Worm (Caenorhabditis elegans) whole organism, mixed stage, embryonic: ENCODE data around the gene srx-14.

Experiments
- nhr-12 ChIP-seq: fragments of 150-350 bp; optimal IDR thresholded peaks from 2 replicates; lab custom pipeline; 2014; ENCODE audit warnings: missing biosample characterization, missing genetic modification characterization
- nhr-237 ChIP-seq: fragments of 150-350 bp; optimal IDR thresholded peaks from 2 replicates; lab custom pipeline; 2014; ENCODE audit warnings: missing biosample characterization, missing genetic modification characterization

DNA sequence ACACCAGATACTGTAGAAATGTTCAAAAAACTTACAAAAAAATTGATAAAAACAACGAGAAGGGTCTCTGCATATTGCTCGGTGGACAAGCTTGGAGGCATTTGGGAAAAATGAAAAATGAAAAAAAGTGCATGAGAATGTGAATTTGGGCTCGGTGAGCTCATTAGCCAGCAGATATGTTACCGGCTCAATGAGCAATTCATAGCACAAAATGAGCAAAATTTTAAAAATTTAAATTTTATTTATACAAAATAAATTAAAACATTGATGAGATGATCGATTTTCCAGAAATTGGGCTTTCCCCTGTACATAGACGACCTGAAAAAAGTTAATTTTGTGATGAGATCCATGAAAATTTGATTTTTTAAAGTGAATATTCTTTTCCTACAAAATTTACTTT lies at the start of gene srx-14:
- no peak for TF ChIP-seq nhr-12 (tag; lab: Kevin White, UChicago)
- no peak for TF ChIP-seq nhr-237
